Fruit fly (Drosophila melanogaster): Measurements from ENCODE around the gene grn.

The grn gene

DNA sequence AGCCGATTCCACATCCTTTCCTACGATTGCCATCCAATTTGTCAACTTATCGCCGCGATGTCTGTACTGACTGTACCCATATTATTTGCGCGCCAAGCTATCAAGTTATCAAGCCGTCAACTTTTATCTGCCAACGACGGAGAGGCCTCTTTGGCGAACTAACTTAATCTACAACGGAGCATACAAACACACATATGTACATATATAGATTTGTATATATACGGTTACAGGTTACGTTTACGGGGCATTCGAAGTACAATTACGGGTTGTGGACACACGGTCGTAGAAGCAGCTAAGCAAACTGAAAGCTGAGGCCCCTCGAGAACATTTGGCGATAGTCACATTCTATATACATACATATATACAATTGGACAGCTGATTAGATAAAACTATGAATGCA, 66.0 kb downstream of the grn start (continued):
- TF ChIP-seq Pdp1 (GFP tag; optimal IDR thresholded peaks at IDR 0.05) (peak in 1 of 2 experiments; percentile 19), CG8944 (GFP tag; optimal IDR thresholded peaks at IDR 0.05) (no peak), psq (GFP tag; optimal IDR thresholded peaks at IDR 0.05) (no peak), CG30403 (GFP tag; optimal IDR thresholded peaks at IDR 0.05) (no peak), vnd (GFP tag; IDR thresholded peaks at IDR 0.05; ENCODE audit: partially characterized antibody) (no peak), CG6254 (GFP tag; optimal IDR thresholded peaks at IDR 0.05) (no peak), ac (GFP tag; optimal IDR thresholded peaks at IDR 0.05) (no peak), CG5953 (GFP tag; IDR thresholded peaks at IDR 0.05) (no peak), CG8478 (optimal IDR thresholded peaks at IDR 0.05) (no peak), crc (GFP tag; optimal IDR thresholded peaks at IDR 0.05) (no peak), CG9876 (GFP tag; optimal IDR thresholded peaks at IDR 0.05) (no peak), CG2678 (tag; optimal IDR thresholded peaks at IDR 0.05) (peak; percentile 67), CG14710 (tag; optimal IDR thresholded peaks at IDR 0.05) (no peak), gcm2 (GFP tag; optimal IDR thresholded peaks at IDR 0.05) (no peak), wdn (GFP tag; IDR thresholded peaks at IDR 0.05) (no peak; the same call in 1 of the 2 replicates), Med (GFP tag) (peak; percentile 79), cato (GFP tag; optimal IDR thresholded peaks at IDR 0.05; ENCODE audit: borderline replicate concordance) (no peak), dpn (GFP tag; optimal IDR thresholded peaks at IDR 0.05) (no peak), Atf-2 (GFP tag; optimal IDR thresholded peaks at IDR 0.05) (no peak), Dp (GFP tag; optimal IDR thresholded peaks at IDR 0.05) (no peak), Aef1 (GFP tag; IDR thresholded peaks at IDR 0.05) (no peak), caup (GFP tag; optimal IDR thresholded peaks at IDR 0.05; ENCODE audit: severe bottlenecking) (peak; percentile 69), unc-4 (GFP tag; IDR thresholded peaks at IDR 0.05; ENCODE audit: partially characterized antibody) (no peak), Antp (GFP tag; optimal IDR thresholded peaks at IDR 0.05) (no peak), ewg (GFP tag; optimal IDR thresholded peaks at IDR 0.05) (no peak), Meics (GFP tag; optimal IDR thresholded peaks at IDR 0.05) (peak; percentile 54), H2.0 (GFP tag; IDR thresholded peaks at IDR 0.05) (no peak), CG18011 (GFP tag; optimal IDR thresholded peaks at IDR 0.05) (no peak), oc (tag; optimal IDR thresholded peaks at IDR 0.05) (no peak), fd64A (GFP tag; optimal IDR thresholded peaks at IDR 0.05) (peak; percentile 9), MTF-1 (GFP tag; optimal IDR thresholded peaks at IDR 0.05; ENCODE audit: borderline replicate concordance) (no peak), sr (GFP tag; IDR thresholded peaks at IDR 0.05) (no peak), CG15073 (GFP tag; optimal IDR thresholded peaks at IDR 0.05) (no peak), CG15479 (GFP tag; optimal IDR thresholded peaks at IDR 0.05) (no peak), CG9727 (GFP tag; optimal IDR thresholded peaks at IDR 0.05) (peak; percentile 7), aop (GFP tag; IDR thresholded peaks at IDR 0.05) (no peak), H15 (GFP tag; IDR thresholded peaks at IDR 0.05) (no peak), disco-r (GFP tag; optimal IDR thresholded peaks at IDR 0.05) (no peak), CG1832 (GFP tag; optimal IDR thresholded peaks at IDR 0.05) (no peak), Ets65A (GFP tag) (no peak), sima (GFP tag; optimal IDR thresholded peaks at IDR 0.05) (no peak), Doc2 (GFP tag; IDR thresholded peaks at IDR 0.05) (no peak), Myb (GFP tag; optimal IDR thresholded peaks at IDR 0.05) (no peak), CG7556 (GFP tag; optimal IDR thresholded peaks at IDR 0.05) (peak; percentile 18), CG7745 (tag; optimal IDR thresholded peaks at IDR 0.05) (no peak), slp2 (GFP tag; optimal IDR thresholded peaks at IDR 0.05) (no peak), chif (GFP tag; optimal IDR thresholded peaks at IDR 0.05) (no peak), onecut (GFP tag; IDR thresholded peaks at IDR 0.05) (0 out of 2 replicates have a peak, but pooled peaks have one; percentile 24), hbn (GFP tag; IDR thresholded peaks at IDR 0.05; ENCODE audit: partially characterized antibody) (no peak), Blimp-1 (GFP tag; optimal IDR thresholded peaks at IDR 0.05) (no peak), wek (GFP tag; optimal IDR thresholded peaks at IDR 0.05) (peak; percentile 64)

Measured in whole organism, embryonic.